Worm (Caenorhabditis elegans) whole organism, L4 larva: Measurements from ENCODE around the gene ccch-1.

Source experiments
- D1046.2 ChIP-seq: fragments of 200-800 bp; sonication (Bioruptor generic); IDR thresholded peaks from 2 replicates; pipeline ENCODE4 v1.3.6; 2022; ENCODE audit warnings: missing genetic modification characterization, missing compliant biosample characterization
- F26F4.8 ChIP-seq: fragments of 200-800 bp; sonication (Bioruptor generic); conservative IDR thresholded peaks from 2 replicates; pipeline ENCODE4 v1.3.6; 2022; ENCODE audit warnings: missing genetic modification characterization, missing compliant biosample characterization
- F37D6.2 ChIP-seq: sonication (generic microtip); optimal IDR thresholded peaks from 2 replicates; lab custom pipeline; 2016; ENCODE audit warnings: mild to moderate bottlenecking, missing genetic modification characterization, missing compliant biosample characterization
- arid-1 ChIP-seq: fragments of 200-800 bp; sonication (Bioruptor generic); conservative IDR thresholded peaks from 2 replicates; pipeline ENCODE4 v1.3.6; 2022; ENCODE audit warnings: missing genetic modification reagents, missing genetic modification characterization, missing compliant biosample characterization
- ceh-32 ChIP-seq: sonication (generic microtip); optimal IDR thresholded peaks from 2 replicates; lab custom pipeline; 2016; ENCODE audit warnings: mild to moderate bottlenecking, missing genetic modification characterization, missing compliant biosample characterization; ENCODE audit not compliant: poor library complexity
- daf-16 ChIP-seq, 3 experiments: sonication (generic microtip); optimal IDR thresholded peaks; 2 replicates each; lab custom pipeline; 2016 to 2017; ENCODE audit warnings: missing genetic modification characterization in 3 of 3, missing genetic modification reagents in 3 of 3, mild to moderate bottlenecking in 2 of 3, missing compliant biosample characterization in 2 of 3, missing biosample characterization in 1 of 3, moderate library complexity in 1 of 3
- daf-19 ChIP-seq: fragments of 200-800 bp; sonication (Bioruptor generic); conservative IDR thresholded peaks from 2 replicates; pipeline ENCODE4 v1.3.6; 2022; ENCODE audit warnings: missing genetic modification characterization, missing compliant biosample characterization
- daf-8 ChIP-seq: fragments of 200-800 bp; sonication (Bioruptor generic); IDR thresholded peaks from 2 replicates; pipeline ENCODE4 v1.3.6; 2022; ENCODE audit warnings: missing genetic modification characterization, missing compliant biosample characterization
- dmd-6 ChIP-seq: fragments of 200-800 bp; sonication (Bioruptor generic); IDR thresholded peaks from 2 replicates; pipeline ENCODE4 v1.3.6; 2022; ENCODE audit warnings: missing genetic modification reagents, missing genetic modification characterization, missing compliant biosample characterization
- dmd-8 ChIP-seq: fragments of 200-800 bp; sonication (Bioruptor generic); IDR thresholded peaks from 2 replicates; pipeline ENCODE4 v1.3.6; 2022; ENCODE audit warnings: missing genetic modification characterization, missing compliant biosample characterization
- hlh-30 ChIP-seq: sonication (generic microtip); optimal IDR thresholded peaks from 2 replicates; lab custom pipeline; 2017; ENCODE audit warnings: antibody characterized with exemption, mild to moderate bottlenecking, missing genetic modification characterization, missing compliant biosample characterization; ENCODE audit not compliant: insufficient read depth
- jun-1 ChIP-seq: fragments of 150-350 bp; optimal IDR thresholded peaks from 2 replicates; lab custom pipeline; 2014; ENCODE audit warnings: missing biosample characterization, missing genetic modification reagents, missing genetic modification characterization
- lin-38 ChIP-seq: fragments of 200-800 bp; sonication (Bioruptor generic); IDR thresholded peaks from 2 replicates; pipeline ENCODE4 v1.3.6; 2022; ENCODE audit warnings: missing genetic modification reagents, missing genetic modification characterization, missing compliant biosample characterization
- lsy-2 ChIP-seq, 2 experiments: fragments of 150-350 bp in 1 of 2; sonication (generic microtip) in 1 of 2; optimal IDR thresholded peaks; 2 replicates each; lab custom pipeline; 2014 to 2017; ENCODE audit warnings: missing biosample characterization in 2 of 2, missing genetic modification characterization in 2 of 2
- mes-2 ChIP-seq: sonication (generic microtip); optimal IDR thresholded peaks from 2 replicates; lab custom pipeline; 2016; ENCODE audit warnings: missing genotype, mild to moderate bottlenecking, missing genetic modification characterization, missing compliant biosample characterization; ENCODE audit not compliant: poor library complexity, severe bottlenecking
- mxl-3 ChIP-seq: fragments of 200-800 bp; sonication (Bioruptor generic); optimal IDR thresholded peaks from 2 replicates; lab custom pipeline; 2018; ENCODE audit warnings: mild to moderate bottlenecking, missing genetic modification characterization, missing compliant biosample characterization
- nhr-28 ChIP-seq: fragments of 150-350 bp; optimal IDR thresholded peaks from 2 replicates; lab custom pipeline; 2014; ENCODE audit warnings: missing biosample characterization, missing genetic modification characterization
- nhr-42 ChIP-seq: fragments of 200-800 bp; sonication (Bioruptor generic); IDR thresholded peaks from 2 replicates; pipeline ENCODE4 v1.3.6; 2022; ENCODE audit warnings: missing genetic modification characterization, missing compliant biosample characterization
- nhr-6 ChIP-seq: fragments of 150-350 bp; optimal IDR thresholded peaks from 2 replicates; lab custom pipeline; 2014; ENCODE audit warnings: missing biosample characterization, missing genetic modification characterization
- nhr-77 ChIP-seq: fragments of 150-350 bp; optimal IDR thresholded peaks from 2 replicates; lab custom pipeline; 2014; ENCODE audit warnings: missing biosample characterization, missing genetic modification characterization
- pha-4 ChIP-seq, 2 experiments: fragments of 150-350 bp in 1 of 2; fragments of 200-800 bp in 1 of 2; sonication (Bioruptor generic) in 1 of 2; IDR thresholded peaks in 1 of 2; optimal IDR thresholded peaks in 1 of 2; 2 replicates each; pipeline versions ENCODE4 v1.3.6 to Lab custom; 2014 to 2022; ENCODE audit warnings: missing genetic modification characterization in 2 of 2, missing genetic modification reagents in 2 of 2, missing biosample characterization in 1 of 2, missing compliant biosample characterization in 1 of 2
- pqm-1 ChIP-seq: sonication (generic microtip); optimal IDR thresholded peaks from 2 replicates; lab custom pipeline; 2017; ENCODE audit warnings: missing biosample characterization, missing genetic modification characterization
- rbr-2 ChIP-seq: sonication (generic microtip); optimal IDR thresholded peaks from 2 replicates; lab custom pipeline; 2016; ENCODE audit warnings: missing genotype, missing genetic modification characterization, missing compliant biosample characterization
- skn-1 ChIP-seq: fragments of 150-350 bp; optimal IDR thresholded peaks from 2 replicates; lab custom pipeline; 2014; ENCODE audit warnings: missing biosample characterization, missing genetic modification characterization
- snpc-4 ChIP-seq: fragments of 150-350 bp; optimal IDR thresholded peaks from 2 replicates; lab custom pipeline; 2014; ENCODE audit warnings: missing biosample characterization, missing genetic modification characterization
- tra-1 ChIP-seq: fragments of 200-800 bp; sonication (Bioruptor generic); IDR thresholded peaks from 2 replicates; pipeline ENCODE4 v1.3.6; 2022; ENCODE audit warnings: missing genetic modification reagents, missing genetic modification characterization, missing compliant biosample characterization
- unc-39 ChIP-seq: sonication (generic microtip); optimal IDR thresholded peaks from 2 replicates; lab custom pipeline; 2017; ENCODE audit warnings: missing biosample characterization, missing genetic modification characterization
- unc-62 ChIP-seq, 3 experiments: fragments of 150-350 bp in 1 of 3; sonication (generic microtip); optimal IDR thresholded peaks in 2 of 3; peaks in 1 of 3; 1 replicate in 1 of 3; 2 replicates in 2 of 3; lab custom pipeline; 2014 to 2017; ENCODE audit warnings: missing biosample characterization in 3 of 3, missing genetic modification characterization in 3 of 3, missing genetic modification reagents in 3 of 3, missing genotype in 1 of 3
- vab-7 ChIP-seq: fragments of 200-800 bp; sonication (Bioruptor generic); IDR thresholded peaks from 2 replicates; pipeline ENCODE4 v1.3.6; 2022; ENCODE audit warnings: missing genetic modification reagents, missing genetic modification characterization, missing compliant biosample characterization
- zag-1 ChIP-seq: fragments of 150-350 bp; optimal IDR thresholded peaks from 2 replicates; lab custom pipeline; 2014; ENCODE audit warnings: missing biosample characterization, missing genetic modification characterization
- zfp-3 ChIP-seq: fragments of 200-800 bp; sonication (Bioruptor generic); conservative IDR thresholded peaks from 2 replicates; pipeline ENCODE4 v1.3.6; 2022; ENCODE audit warnings: missing genetic modification reagents, missing genetic modification characterization, missing compliant biosample characterization
- zip-2 ChIP-seq: fragments of 150-350 bp; optimal IDR thresholded peaks from 2 replicates; lab custom pipeline; 2014; ENCODE audit warnings: missing biosample characterization, missing genetic modification characterization
- ztf-7 ChIP-seq: fragments of 150-350 bp; optimal IDR thresholded peaks from 2 replicates; lab custom pipeline; 2014; ENCODE audit warnings: missing biosample characterization, missing genetic modification characterization

ccch-1 gene

DNA sequence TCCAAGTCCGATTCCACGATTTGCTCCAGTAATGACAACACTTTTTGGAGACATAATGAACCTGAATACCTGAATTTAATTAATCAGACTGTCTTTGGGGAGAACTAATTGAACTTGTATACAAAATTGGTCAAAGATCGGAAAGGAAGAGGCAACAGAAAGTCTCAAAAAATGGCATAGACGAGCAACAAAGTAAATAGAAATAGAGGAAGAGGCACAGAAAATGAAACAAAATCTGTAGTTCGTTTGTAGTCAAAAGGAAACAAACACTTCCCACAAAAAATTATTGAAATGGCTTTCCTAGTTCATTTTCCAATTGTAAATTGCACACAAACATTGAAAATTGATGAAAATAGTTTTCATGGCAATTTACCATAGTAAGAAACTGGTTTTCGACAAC lies 13.0 kb upstream of the ccch-1 start, which contains the start of gene C55A6.6:
C55A6.6 (minus strand) TSS at position 61 of the 400 bp plus-strand sequence.
- TF ChIP-seq daf-16 (GFP tag; optimal IDR thresholded peaks at IDR 0.05; lab: Kevin White, UChicago) (no peak), daf-16 (tag; optimal IDR thresholded peaks at IDR 0.05; lab: Kevin White, UChicago) (peak; percentile 15), pqm-1 (peak; percentile 4), lin-38 (GFP tag; lab: Robert Waterston, UW) (no peak), zfp-3 (GFP tag; lab: Robert Waterston, UW) (no peak), nhr-28 (tag; lab: Kevin White, UChicago) (peak; percentile 81)

DNA sequence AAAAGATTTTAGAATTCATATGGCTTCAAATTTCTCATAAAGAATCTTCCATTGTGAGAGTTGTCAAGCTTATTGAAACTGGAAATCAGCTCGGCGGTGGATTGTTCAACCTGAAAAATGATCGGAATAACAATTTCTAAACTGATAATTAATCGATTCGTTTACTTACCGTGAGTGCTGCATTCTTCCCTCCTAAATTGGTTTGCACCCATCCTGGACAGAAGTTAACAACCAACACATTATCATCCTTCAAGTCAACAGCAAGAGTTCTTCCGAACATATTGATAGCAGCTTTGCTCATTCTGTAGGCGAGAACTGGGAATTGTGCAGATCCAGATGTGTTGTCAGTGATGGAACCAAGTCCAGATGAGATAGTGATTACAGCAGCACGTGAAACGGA lies 12.5 kb upstream of the ccch-1 start:
- TF ChIP-seq zag-1 (tag; lab: Kevin White, UChicago) (no peak), skn-1 (tag; lab: Kevin White, UChicago) (no peak), vab-7 (GFP tag; lab: Robert Waterston, UW) (no peak), D1046.2 (no peak), unc-62 (GFP tag; optimal IDR thresholded peaks at IDR 0.05 in 1 of 2; lab: Kevin White, UChicago) (peak in 1 of 2 experiments; percentile 98), unc-62 (tag; optimal IDR thresholded peaks at IDR 0.05; lab: Kevin White, UChicago) (no peak)

DNA sequence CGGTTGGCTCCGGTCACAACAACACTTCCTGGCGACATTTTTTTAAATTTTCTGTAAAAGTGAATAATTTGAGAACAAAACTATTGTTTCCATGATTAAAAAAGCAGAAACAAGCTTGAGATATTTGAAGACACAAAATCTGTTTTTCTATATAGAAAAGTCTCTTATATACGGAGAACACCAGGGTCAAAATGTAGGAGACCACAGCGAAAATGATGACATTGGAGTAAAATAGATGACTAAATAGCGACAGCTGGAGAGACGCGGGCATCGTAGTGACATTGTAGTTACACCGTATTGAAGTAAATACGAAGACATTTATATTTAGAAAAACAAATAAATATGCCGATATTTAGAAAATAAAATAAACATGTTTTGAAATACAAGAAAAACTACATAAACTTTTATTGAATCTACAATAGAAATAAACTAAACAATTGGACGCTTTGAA lies 11.5 kb upstream of the ccch-1 start, which contains the start of gene sdz-8:
sdz-8 (minus strand) TSS at position 51 of the 451 bp plus-strand sequence.
- TF ChIP-seq nhr-28 (tag; lab: Kevin White, UChicago): peak; percentile 76
- TF ChIP-seq ztf-7 (tag; lab: Kevin White, UChicago): no peak
- no peak for TF ChIP-seq daf-16 (GFP tag; optimal IDR thresholded peaks at IDR 0.05; lab: Kevin White, UChicago)
- TF ChIP-seq daf-16 (tag; optimal IDR thresholded peaks at IDR 0.05; lab: Kevin White, UChicago): peak; percentile 44
- TF ChIP-seq snpc-4 (tag; lab: Kevin White, UChicago): no peak
- TF ChIP-seq rbr-2 (tag; lab: Kevin White, UChicago): no peak
- no peak for TF ChIP-seq F37D6.2 (tag; lab: Kevin White, UChicago)
- no peak for TF ChIP-seq unc-39 (tag; lab: Kevin White, UChicago)
- TF ChIP-seq zip-2: no peak
- TF ChIP-seq nhr-77 (tag; lab: Kevin White, UChicago): no peak
- TF ChIP-seq arid-1 (GFP tag; lab: Robert Waterston, UW): no peak

DNA sequence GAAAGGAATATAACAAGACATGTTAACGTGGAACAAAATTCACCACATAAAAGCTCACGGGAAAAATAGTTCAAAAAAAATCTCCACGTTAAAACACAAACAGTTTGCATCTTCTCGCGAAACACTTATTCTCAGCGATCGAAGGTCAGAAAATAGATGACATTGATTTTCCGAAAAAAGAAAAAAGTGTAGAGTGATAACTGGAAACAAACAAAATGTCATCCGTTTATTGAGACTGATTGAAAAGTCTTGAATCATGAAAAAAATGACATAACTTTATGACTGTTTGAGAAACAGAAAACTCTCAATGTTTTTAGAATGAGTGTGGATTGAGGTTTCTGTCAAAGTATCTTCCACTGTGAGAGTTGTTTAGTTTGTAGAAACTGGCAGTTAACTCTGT lies 9.8 kb upstream of the ccch-1 start, which contains the start of gene C55A6.4:
C55A6.4 (minus strand) TSS at position 101 of the 400 bp plus-strand sequence.
- TF ChIP-seq lsy-2 (tag; optimal IDR thresholded peaks at IDR 0.05; lab: Kevin White, UChicago) (no peak), jun-1 (no peak), nhr-42 (GFP tag; lab: Robert Waterston, UW) (no peak), F26F4.8 (GFP tag; lab: Robert Waterston, UW) (no peak), mes-2 (tag; lab: Kevin White, UChicago) (no peak), nhr-6 (tag; lab: Kevin White, UChicago) (no peak), daf-19 (GFP tag; lab: Robert Waterston, UW) (no peak), hlh-30 (tag; lab: Kevin White, UChicago) (no peak), dmd-6 (no peak), dmd-8 (GFP tag; lab: Robert Waterston, UW) (no peak), daf-8 (GFP tag; lab: Robert Waterston, UW) (no peak), tra-1 (no peak), ceh-32 (tag; lab: Kevin White, UChicago) (no peak)

DNA sequence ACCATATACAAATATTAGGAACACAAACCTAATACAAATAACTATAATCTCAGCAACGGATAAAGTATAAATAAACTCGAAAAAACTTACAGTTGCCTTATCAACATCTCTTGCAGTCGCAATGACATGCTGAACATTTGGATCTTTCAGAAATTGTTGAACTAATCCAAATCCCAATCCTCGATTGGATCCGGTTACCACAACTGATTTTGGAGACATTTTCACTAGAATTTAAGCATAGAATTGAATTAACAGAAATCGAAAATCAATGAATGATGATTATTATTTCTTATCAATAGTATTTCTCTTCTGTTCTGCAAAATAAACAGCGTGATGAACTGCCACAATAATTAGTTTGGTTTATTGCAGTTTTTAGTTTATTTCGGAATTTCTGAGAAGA lies 7.4 kb upstream of the ccch-1 start, which contains the start of the genes C55A6.11 and C55A6.7:
C55A6.11 (plus strand) TSS at position 301 of the 400 bp plus-strand sequence.
C55A6.7 (minus strand) TSS at position 316 of the 400 bp plus-strand sequence.
- TF ChIP-seq unc-62 (GFP tag; optimal IDR thresholded peaks at IDR 0.05 in 1 of 2; lab: Kevin White, UChicago): peak in 1 of 2 experiments; percentile 86
- TF ChIP-seq unc-62 (tag; optimal IDR thresholded peaks at IDR 0.05; lab: Kevin White, UChicago): no peak
- no peak for TF ChIP-seq pha-4 (GFP tag; IDR thresholded peaks at IDR 0.05; lab: Robert Waterston, UW)
- TF ChIP-seq pha-4 (tag; optimal IDR thresholded peaks at IDR 0.05; lab: Kevin White, UChicago): no peak
- TF ChIP-seq mxl-3 (GFP tag; lab: Kevin White, UChicago): no peak
- no peak for TF ChIP-seq daf-16 (GFP tag; optimal IDR thresholded peaks at IDR 0.05; lab: Kevin White, UChicago)
- TF ChIP-seq daf-16 (tag; optimal IDR thresholded peaks at IDR 0.05; lab: Kevin White, UChicago): peak; percentile 29
